Fruit fly (Drosophila melanogaster): ENCODE measurements around the gene rtv.

DNA sequence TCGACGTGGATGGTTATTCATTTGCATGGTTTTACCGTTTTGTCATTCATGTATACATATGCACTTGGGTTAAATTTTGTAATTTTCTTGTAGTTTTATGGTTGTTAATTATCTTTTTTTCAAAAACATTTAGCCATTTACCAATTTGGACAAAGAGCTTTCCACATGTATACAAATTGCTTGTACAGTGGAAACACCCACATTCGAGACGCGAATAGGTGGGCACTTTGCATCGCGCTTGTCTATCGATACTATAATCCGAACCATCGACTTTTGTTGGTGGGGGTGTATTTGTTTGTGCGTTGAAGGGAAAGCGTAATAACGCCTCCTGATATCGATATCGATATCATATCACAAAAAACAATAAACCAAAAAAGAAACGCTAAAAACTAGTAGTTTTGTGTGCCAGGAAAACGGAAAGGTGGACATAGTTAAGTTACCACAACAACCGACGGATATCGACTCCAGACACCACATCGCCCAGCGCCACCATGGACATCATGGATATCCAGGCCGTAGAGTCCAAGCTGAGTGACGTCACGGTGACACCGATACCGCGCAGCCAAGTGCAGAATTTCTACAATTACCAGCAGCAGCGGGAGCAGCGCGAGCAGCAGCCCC is 16.1 kb downstream of the rtv start, which contains the start of gene CDK2AP1:
- TF ChIP-seq Sin3A (optimal IDR thresholded peaks at IDR 0.05): no peak
- no peak for TF ChIP-seq psq (optimal IDR thresholded peaks at IDR 0.05)
- TF ChIP-seq h (optimal IDR thresholded peaks at IDR 0.05): no peak

Data from Kc167 (cell line).